Fruit fly (Drosophila melanogaster) whole organism, embryonic: Measurements from ENCODE around the gene CG13033.

ENCODE experiments used
- Awh ChIP-seq: fragments of 200-800 bp; sonication (Bioruptor generic); IDR thresholded peaks from 2 replicates; pipeline ENCODE4, ENCODE4 v1.3.6; 2022; ENCODE audit warnings: missing biosample characterization, missing genetic modification characterization
- BEAF-32 ChIP-seq: fragments of 200-800 bp; sonication (Bioruptor generic); optimal IDR thresholded peaks from 3 replicates; lab custom pipeline; 2017; ENCODE audit warnings: missing biosample characterization, missing genetic modification characterization, mild to moderate bottlenecking, moderate library complexity, missing genetic modification reagents
- CG1024 ChIP-seq: fragments of 200-800 bp; sonication (Bioruptor generic); IDR thresholded peaks from 2 replicates; pipeline ENCODE4 v1.3.6; 2022; ENCODE audit warnings: missing biosample characterization, missing genetic modification characterization
- CG10654 ChIP-seq: fragments of 200-800 bp; sonication (Bioruptor generic); optimal IDR thresholded peaks from 2 replicates; lab custom pipeline; 2016; ENCODE audit warnings: missing biosample characterization, missing genetic modification characterization
- CG13296 ChIP-seq: fragments of 200-800 bp; sonication (Bioruptor generic); optimal IDR thresholded peaks from 3 replicates; lab custom pipeline; 2018; ENCODE audit warnings: missing biosample characterization, mild to moderate bottlenecking, missing genetic modification characterization
- CG17912 ChIP-seq: fragments of 200-800 bp; sonication (Bioruptor generic); optimal IDR thresholded peaks from 2 replicates; lab custom pipeline; 2018; ENCODE audit warnings: missing biosample characterization, mild to moderate bottlenecking, missing genetic modification characterization
- CG2199 ChIP-seq: fragments of 200-800 bp; sonication (Bioruptor generic); IDR thresholded peaks from 3 replicates; pipeline ENCODE4 v1.3.6; 2022; ENCODE audit warnings: missing biosample characterization, missing genetic modification characterization
- CG32532 ChIP-seq: fragments of 200-800 bp; sonication (Bioruptor generic); IDR thresholded peaks from 2 replicates; pipeline ENCODE4 v1.3.6; 2022; ENCODE audit warnings: missing biosample characterization, missing genetic modification characterization
- CG4820 ChIP-seq: fragments of 200-800 bp; sonication (Bioruptor generic); optimal IDR thresholded peaks from 3 replicates; lab custom pipeline; 2016; ENCODE audit warnings: missing biosample characterization, missing genetic modification characterization
- CG4854 ChIP-seq: fragments of 200-800 bp; sonication (Bioruptor generic); optimal IDR thresholded peaks from 2 replicates; lab custom pipeline; 2016; ENCODE audit warnings: missing biosample characterization, missing genetic modification characterization, inconsistent platforms
- CG6175 ChIP-seq: fragments of 200-800 bp; sonication (Bioruptor generic); IDR thresholded peaks from 3 replicates; pipeline ENCODE4 v1.3.6; 2022; ENCODE audit warnings: missing biosample characterization, missing genetic modification characterization
- CG6272 ChIP-seq: fragments of 200-800 bp; sonication (Bioruptor generic); IDR thresholded peaks from 2 replicates; pipeline ENCODE4 v1.3.6; 2022; ENCODE audit warnings: missing biosample characterization, missing genetic modification characterization
- CG7987 ChIP-seq: fragments of 200-800 bp; sonication (Bioruptor generic); optimal IDR thresholded peaks from 2 replicates; lab custom pipeline; 2018; ENCODE audit warnings: missing biosample characterization, mild to moderate bottlenecking, missing genetic modification characterization, moderate library complexity
- CG9215 ChIP-seq: fragments of 200-800 bp; sonication (Bioruptor generic); IDR thresholded peaks from 2 replicates; pipeline ENCODE4 v1.3.6; 2022; ENCODE audit warnings: missing biosample characterization, missing genetic modification characterization
- CoRest ChIP-seq: fragments of 200-800 bp; sonication (Bioruptor generic); optimal IDR thresholded peaks from 3 replicates; lab custom pipeline; 2018; ENCODE audit warnings: missing biosample characterization, mild to moderate bottlenecking, missing genetic modification characterization, moderate library complexity
- D ChIP-seq, 2 experiments: fragments of 200-800 bp in 1 of 2; fragments of >200 bp in 1 of 2; sonication (Bioruptor generic) in 1 of 2; optimal IDR thresholded peaks; 2 replicates in 1 of 2; 3 replicates in 1 of 2; lab custom pipeline; 2017; ENCODE audit warnings: mild to moderate bottlenecking in 1 of 2, missing biosample characterization in 1 of 2, missing genetic modification characterization in 1 of 2, missing genetic modification reagents in 1 of 2
- E2f2 ChIP-seq: fragments of 200-800 bp; sonication (Bioruptor generic); IDR thresholded peaks from 2 replicates; pipeline ENCODE4 v1.3.6; 2022; ENCODE audit warnings: missing biosample characterization, missing genetic modification characterization
- MESR4 ChIP-seq: fragments of 200-800 bp; sonication (Bioruptor generic); optimal IDR thresholded peaks from 2 replicates; lab custom pipeline; 2018; ENCODE audit warnings: missing biosample characterization, mild to moderate bottlenecking, missing genetic modification characterization, moderate library complexity
- Mad ChIP-seq: fragments of 200-800 bp; sonication (Bioruptor generic); optimal IDR thresholded peaks from 2 replicates; lab custom pipeline; 2016; ENCODE audit warnings: missing biosample characterization, missing genetic modification characterization
- Mes4 ChIP-seq: fragments of 200-800 bp; sonication (Bioruptor generic); optimal IDR thresholded peaks from 2 replicates; lab custom pipeline; 2016; ENCODE audit warnings: missing biosample characterization, missing genetic modification characterization
- NFAT ChIP-seq: fragments of 200-800 bp; sonication (Bioruptor generic); IDR thresholded peaks from 2 replicates; pipeline ENCODE4 v1.3.6; 2022; ENCODE audit warnings: missing biosample characterization, missing genetic modification characterization
- Nf-YA ChIP-seq: fragments of 200-800 bp; sonication (Bioruptor generic); IDR thresholded peaks from 2 replicates; pipeline ENCODE4 v1.3.6; 2022; ENCODE audit warnings: missing biosample characterization, missing genetic modification characterization
- Nf-YB ChIP-seq: fragments of 200-800 bp; sonication (Bioruptor generic); optimal IDR thresholded peaks from 3 replicates; lab custom pipeline; 2019; ENCODE audit warnings: missing biosample characterization, mild to moderate bottlenecking, missing genetic modification characterization, moderate library complexity
- Poxn ChIP-seq: fragments of 200-800 bp; sonication (Bioruptor generic); IDR thresholded peaks from 2 replicates; pipeline ENCODE4 v1.3.6; 2022; ENCODE audit warnings: missing biosample characterization, missing genetic modification characterization
- Side ChIP-seq: fragments of 200-800 bp; sonication (Bioruptor generic); optimal IDR thresholded peaks from 2 replicates; lab custom pipeline; 2016; ENCODE audit warnings: missing biosample characterization, missing genetic modification characterization
- Sry-β ChIP-seq: fragments of 200-800 bp; sonication (Bioruptor generic); optimal IDR thresholded peaks from 2 replicates; lab custom pipeline; 2018; ENCODE audit warnings: missing biosample characterization, mild to moderate bottlenecking, missing genetic modification characterization, moderate library complexity
- bcd ChIP-seq: fragments of 200-800 bp; sonication (Bioruptor generic); optimal IDR thresholded peaks from 2 replicates; lab custom pipeline; 2017; ENCODE audit warnings: missing biosample characterization, mild to moderate bottlenecking, missing genetic modification characterization
- btn ChIP-seq: fragments of 200-800 bp; sonication (Bioruptor generic); optimal IDR thresholded peaks from 2 replicates; lab custom pipeline; 2016; ENCODE audit warnings: missing biosample characterization, missing genetic modification characterization
- chinmo ChIP-seq: fragments of 200-800 bp; sonication (Bioruptor generic); IDR thresholded peaks from 4 replicates; pipeline ENCODE4 v1.3.6; 2022; ENCODE audit warnings: missing biosample characterization, missing genetic modification characterization; ENCODE audit not compliant: partially characterized antibody
- corto ChIP-seq: fragments of 200-800 bp; sonication (Bioruptor generic); optimal IDR thresholded peaks from 2 replicates; lab custom pipeline; 2016; ENCODE audit warnings: missing biosample characterization, mild to moderate bottlenecking, missing genetic modification characterization, moderate library complexity
- crol ChIP-seq: fragments of 200-800 bp; sonication (Bioruptor generic); IDR thresholded peaks from 2 replicates; pipeline ENCODE4 v1.3.6; 2022; ENCODE audit warnings: missing biosample characterization, missing genetic modification characterization
- esg ChIP-seq: fragments of 200-800 bp; sonication (Bioruptor generic); conservative IDR thresholded peaks from 2 replicates; pipeline ENCODE4 v1.3.6; 2022; ENCODE audit warnings: missing biosample characterization, missing genetic modification characterization
- eve ChIP-seq, 2 experiments: fragments of >200 bp; optimal IDR thresholded peaks; 2 replicates each; lab custom pipeline; 2017; ENCODE audit warnings: missing biosample characterization in 2 of 2, missing genetic modification characterization in 2 of 2
- fru ChIP-seq: fragments of >200 bp; optimal IDR thresholded peaks from 2 replicates; lab custom pipeline; 2017
- gsb-n ChIP-seq: fragments of 200-800 bp; sonication (Bioruptor generic); optimal IDR thresholded peaks from 3 replicates; lab custom pipeline; 2018; ENCODE audit warnings: missing biosample characterization, mild to moderate bottlenecking, missing genetic modification characterization
- inv ChIP-seq: fragments of 200-800 bp; sonication (Bioruptor generic); IDR thresholded peaks from 2 replicates; pipeline ENCODE4 v1.3.6; 2022; ENCODE audit warnings: missing biosample characterization, missing genetic modification characterization; ENCODE audit not compliant: partially characterized antibody
- oc ChIP-seq: fragments of 200-800 bp; sonication (Bioruptor generic); optimal IDR thresholded peaks from 2 replicates; lab custom pipeline; 2018; ENCODE audit warnings: missing biosample characterization, mild to moderate bottlenecking, missing genetic modification characterization, moderate library complexity
- onecut ChIP-seq: fragments of 200-800 bp; sonication (Bioruptor generic); IDR thresholded peaks from 2 replicates; pipeline ENCODE4 v1.3.6; 2022; ENCODE audit warnings: missing biosample characterization, missing genetic modification characterization
- pzg ChIP-seq: fragments of 200-800 bp; sonication (Bioruptor generic); optimal IDR thresholded peaks from 3 replicates; lab custom pipeline; 2018; ENCODE audit warnings: missing biosample characterization, mild to moderate bottlenecking, missing genetic modification characterization, moderate library complexity
- rib ChIP-seq: fragments of 200-800 bp; sonication (Bioruptor generic); IDR thresholded peaks from 2 replicates; pipeline ENCODE4 v1.3.6; 2022; ENCODE audit warnings: missing biosample characterization, missing genetic modification characterization
- run ChIP-seq: fragments of 200-800 bp; sonication (Bioruptor generic); optimal IDR thresholded peaks from 3 replicates; lab custom pipeline; 2018; ENCODE audit warnings: missing biosample characterization, mild to moderate bottlenecking, missing genetic modification characterization
- sens-2 ChIP-seq: fragments of 200-800 bp; sonication (Bioruptor generic); IDR thresholded peaks from 2 replicates; pipeline ENCODE4 v1.3.6; 2022; ENCODE audit warnings: missing biosample characterization, missing genetic modification characterization
- sim ChIP-seq: fragments of 200-800 bp; sonication (Bioruptor generic); IDR thresholded peaks from 2 replicates; pipeline ENCODE4 v1.3.6; 2022; ENCODE audit warnings: missing biosample characterization, missing genetic modification characterization
- sna ChIP-seq: fragments of 200-800 bp; sonication (Bioruptor generic); IDR thresholded peaks from 2 replicates; pipeline ENCODE4 v1.3.6; 2022; ENCODE audit warnings: missing biosample characterization, missing genetic modification characterization; ENCODE audit not compliant: partially characterized antibody
- tgo ChIP-seq: fragments of 200-800 bp; sonication (Bioruptor generic); IDR thresholded peaks from 3 replicates; pipeline ENCODE4 v1.3.6; 2022; ENCODE audit warnings: missing biosample characterization, missing genetic modification characterization
- tna ChIP-seq: fragments of 200-800 bp; sonication (Bioruptor generic); IDR thresholded peaks from 2 replicates; pipeline ENCODE4 v1.3.6; 2022; ENCODE audit warnings: missing biosample characterization, missing genetic modification characterization; ENCODE audit not compliant: partially characterized antibody
- tup ChIP-seq: fragments of 200-800 bp; sonication (Bioruptor generic); optimal IDR thresholded peaks from 2 replicates; lab custom pipeline; 2016; ENCODE audit warnings: missing biosample characterization, mild to moderate bottlenecking, missing genetic modification characterization, moderate library complexity
- twi ChIP-seq: fragments of 200-800 bp; optimal IDR thresholded peaks from 2 replicates; lab custom pipeline; 2019; ENCODE audit warnings: missing biosample characterization, mild to moderate bottlenecking, missing genetic modification characterization, moderate library complexity
- zfh2 ChIP-seq: fragments of 200-800 bp; sonication (Bioruptor generic); optimal IDR thresholded peaks from 2 replicates; lab custom pipeline; 2016; ENCODE audit warnings: missing biosample characterization, missing genetic modification characterization

The CG13033 gene

DNA sequence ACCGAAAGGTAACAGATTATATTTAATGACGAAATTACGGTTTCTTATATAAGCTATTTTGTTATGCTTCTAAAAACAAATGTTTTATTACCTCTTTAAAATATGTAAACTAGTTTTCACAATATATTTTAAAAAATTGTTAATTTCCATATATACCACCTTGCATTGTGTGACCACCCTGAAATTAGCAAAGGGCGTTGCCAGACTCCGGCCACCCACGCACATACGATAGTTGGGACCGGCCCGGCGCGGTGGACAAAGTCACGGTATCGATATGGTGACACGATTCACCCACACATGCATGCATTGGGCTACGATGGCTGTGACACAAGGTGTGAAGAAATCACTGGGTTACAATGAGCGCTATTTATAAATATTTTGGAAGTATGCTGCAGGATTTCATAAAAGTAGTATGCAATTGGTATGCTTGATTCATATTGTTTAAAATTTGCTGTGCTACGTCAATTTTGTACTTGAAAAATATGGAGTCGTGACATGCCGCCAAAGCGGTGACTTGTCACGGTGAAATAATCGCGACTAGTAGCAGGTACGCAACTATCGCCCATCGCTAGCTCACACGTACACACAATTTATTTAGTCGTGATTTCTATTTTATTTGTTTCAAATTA, 42.7 kb upstream of the CG13033 start (continued):
- TF ChIP-seq NFAT (GFP tag; lab: Robert Waterston, UW) (peak; percentile 75), Nf-YA (GFP tag; lab: Robert Waterston, UW) (no peak), sim (no peak), CG13296 (GFP tag; lab: Kevin White, UChicago) (peak; percentile 60), chinmo (peak; percentile 82; the same call in 2 of the 4 replicates), CoRest (tag; lab: Kevin White, UChicago) (peak; percentile 74), CG32532 (GFP tag; lab: Robert Waterston, UW) (peak; percentile 80), tgo (GFP tag; lab: Robert Waterston, UW) (peak; percentile 28; the same call in 1 of the 3 replicates), CG17912 (GFP tag; lab: Kevin White, UChicago) (peak; percentile 50), CG6272 (GFP tag; lab: Robert Waterston, UW) (peak; percentile 54), pzg (peak; percentile 92), crol (GFP tag; lab: Robert Waterston, UW) (no peak), sens-2 (GFP tag; lab: Robert Waterston, UW) (no peak), CG4820 (peak; percentile 26), bcd (peak; percentile 66), D (optimal IDR thresholded peaks at IDR 0.05; lab: Kevin White, UChicago) (peak; percentile 98), D (GFP tag; optimal IDR thresholded peaks at IDR 0.05; lab: Kevin White, UChicago) (peak; percentile 16), Poxn (GFP tag; lab: Robert Waterston, UW) (peak; percentile 32; the same call in 1 of the 2 replicates), esg (GFP tag; lab: Robert Waterston, UW) (no peak), twi (tag; lab: Kevin White, UChicago) (peak; percentile 31), eve (GFP tag; optimal IDR thresholded peaks at IDR 0.05; lab: Kevin White, UChicago) (no peak), Mad (GFP tag; lab: Kevin White, UChicago) (peak; percentile 64), Mes4 (GFP tag; lab: Kevin White, UChicago) (peak; percentile 10), CG7987 (no peak), onecut (GFP tag; lab: Robert Waterston, UW) (peak; percentile 57), tna (GFP tag; lab: Robert Waterston, UW) (no peak; the same call in none of the 2 replicates), corto (GFP tag; lab: Kevin White, UChicago) (no peak), MESR4 (GFP tag; lab: Kevin White, UChicago) (no peak), CG4854 (GFP tag; lab: Kevin White, UChicago) (peak; percentile 10), oc (peak; percentile 15), CG6175 (GFP tag; lab: Robert Waterston, UW) (no peak), CG10654 (GFP tag; lab: Kevin White, UChicago) (peak; percentile 36), Sry-β (peak; percentile 52), fru (no peak), CG2199 (GFP tag; lab: Robert Waterston, UW) (0 out of 3 replicates have a peak, but pooled peaks have one; percentile 30), tup (peak; percentile 10), zfh2 (GFP tag; lab: Kevin White, UChicago) (peak; percentile 70), BEAF-32 (GFP tag; lab: Kevin White, UChicago) (peak; percentile 100), E2f2 (peak; percentile 47), CG1024 (GFP tag; lab: Robert Waterston, UW) (0 out of 2 replicates have a peak, but pooled peaks have one; percentile 18), btn (GFP tag; lab: Kevin White, UChicago) (peak; percentile 5), gsb-n (tag; lab: Kevin White, UChicago) (no peak), Awh (GFP tag; lab: Robert Waterston, UW) (peak; percentile 22; the same call in 1 of the 2 replicates), rib (no peak), sna (GFP tag; lab: Robert Waterston, UW) (peak; percentile 96), Nf-YB (GFP tag; lab: Kevin White, UChicago) (no peak), Side (GFP tag; lab: Kevin White, UChicago) (peak; percentile 41), run (tag; lab: Kevin White, UChicago) (no peak), inv (GFP tag; lab: Robert Waterston, UW) (peak; percentile 93), CG9215 (GFP tag; lab: Robert Waterston, UW) (peak; percentile 58; the same call in 1 of the 2 replicates)
